Worm (Caenorhabditis elegans) whole organism, mixed stage, embryonic: ENCODE results near the gene C06B3.16.

Experiments
- M03D4.4 ChIP-seq: sonication (generic microtip); optimal IDR thresholded peaks from 2 replicates; lab custom pipeline; 2017; ENCODE audit warnings: mild to moderate bottlenecking, missing genetic modification characterization, missing compliant biosample characterization
- bed-3 ChIP-seq: fragments of 200-800 bp; sonication (Bioruptor generic); optimal IDR thresholded peaks from 3 replicates; lab custom pipeline; 2018; ENCODE audit warnings: mild to moderate bottlenecking, missing genetic modification characterization, moderate library complexity, missing compliant biosample characterization
- blmp-1 ChIP-seq: fragments of 150-350 bp; optimal IDR thresholded peaks from 2 replicates; lab custom pipeline; 2014; ENCODE audit warnings: missing biosample characterization, missing genetic modification characterization
- ceh-39 ChIP-seq: fragments of 150-350 bp; optimal IDR thresholded peaks from 2 replicates; lab custom pipeline; 2014; ENCODE audit warnings: missing biosample characterization, missing genetic modification characterization
- ceh-43 ChIP-seq: fragments of 200-800 bp; sonication (Bioruptor generic); optimal IDR thresholded peaks from 2 replicates; lab custom pipeline; 2018; ENCODE audit warnings: mild to moderate bottlenecking, missing genetic modification characterization, moderate library complexity, missing compliant biosample characterization
- ceh-83 ChIP-seq: fragments of 200-800 bp; sonication (Bioruptor generic); optimal IDR thresholded peaks from 2 replicates; lab custom pipeline; 2018; ENCODE audit warnings: mild to moderate bottlenecking, missing genetic modification characterization, missing compliant biosample characterization
- cnd-1 ChIP-seq: fragments of 200-800 bp; sonication (Bioruptor generic); optimal IDR thresholded peaks from 2 replicates; lab custom pipeline; 2018; ENCODE audit warnings: mild to moderate bottlenecking, missing genetic modification characterization, missing compliant biosample characterization
- drap-1 ChIP-seq: fragments of 200-800 bp; sonication (Bioruptor generic); optimal IDR thresholded peaks from 3 replicates; lab custom pipeline; 2018; ENCODE audit warnings: mild to moderate bottlenecking, missing genetic modification characterization, missing compliant biosample characterization
- elt-1 ChIP-seq: sonication (generic microtip); optimal IDR thresholded peaks from 2 replicates; lab custom pipeline; 2017; ENCODE audit warnings: missing genetic modification characterization, mild to moderate bottlenecking, missing compliant biosample characterization, antibody characterized with exemption, moderate library complexity, borderline replicate concordance; ENCODE audit not compliant: insufficient read depth
- elt-3 ChIP-seq: fragments of 150-350 bp; optimal IDR thresholded peaks from 2 replicates; lab custom pipeline; 2014; ENCODE audit warnings: missing biosample characterization, missing genetic modification characterization
- flh-1 ChIP-seq: fragments of 200-800 bp; sonication (Bioruptor generic); optimal IDR thresholded peaks from 2 replicates; lab custom pipeline; 2018; ENCODE audit warnings: mild to moderate bottlenecking, missing genetic modification characterization, moderate library complexity, missing compliant biosample characterization
- ham-2 ChIP-seq: fragments of 200-800 bp; sonication (Bioruptor generic); optimal IDR thresholded peaks from 2 replicates; lab custom pipeline; 2018; ENCODE audit warnings: mild to moderate bottlenecking, missing genetic modification characterization, missing compliant biosample characterization
- lin-13 ChIP-seq: fragments of 150-350 bp; optimal IDR thresholded peaks from 2 replicates; lab custom pipeline; 2014; ENCODE audit warnings: missing biosample characterization, missing genetic modification characterization
- lin-32 ChIP-seq: fragments of 200-800 bp; sonication (Bioruptor generic); optimal IDR thresholded peaks from 2 replicates; lab custom pipeline; 2018; ENCODE audit warnings: mild to moderate bottlenecking, missing genetic modification characterization, missing compliant biosample characterization
- lsy-2 ChIP-seq: fragments of 150-350 bp; optimal IDR thresholded peaks from 2 replicates; lab custom pipeline; 2014; ENCODE audit warnings: missing biosample characterization, missing genetic modification characterization
- mab-5 ChIP-seq: fragments of 150-350 bp; optimal IDR thresholded peaks from 2 replicates; lab custom pipeline; 2014; ENCODE audit warnings: missing biosample characterization, missing genetic modification characterization
- mep-1 ChIP-seq: fragments of 150-350 bp; optimal IDR thresholded peaks from 2 replicates; lab custom pipeline; 2017; ENCODE audit warnings: missing biosample characterization, missing genetic modification reagents, missing genetic modification characterization, inconsistent platforms
- mls-2 ChIP-seq: sonication (generic microtip); optimal IDR thresholded peaks from 2 replicates; lab custom pipeline; 2016; ENCODE audit warnings: mild to moderate bottlenecking, missing genetic modification characterization, moderate library complexity, missing compliant biosample characterization
- nhr-12 ChIP-seq: fragments of 150-350 bp; optimal IDR thresholded peaks from 2 replicates; lab custom pipeline; 2014; ENCODE audit warnings: missing biosample characterization, missing genetic modification characterization
- nhr-2 ChIP-seq: fragments of 150-350 bp; optimal IDR thresholded peaks from 2 replicates; lab custom pipeline; 2014; ENCODE audit warnings: missing biosample characterization, missing genetic modification characterization
- nhr-237 ChIP-seq: fragments of 150-350 bp; optimal IDR thresholded peaks from 2 replicates; lab custom pipeline; 2014; ENCODE audit warnings: missing biosample characterization, missing genetic modification characterization
- nhr-28 ChIP-seq: fragments of 150-350 bp; optimal IDR thresholded peaks from 2 replicates; lab custom pipeline; 2014; ENCODE audit warnings: missing biosample characterization, missing genetic modification characterization
- nhr-76 ChIP-seq: sonication (generic microtip); optimal IDR thresholded peaks from 2 replicates; lab custom pipeline; 2017; ENCODE audit warnings: missing biosample characterization, missing genetic modification characterization
- pha-4 ChIP-seq: fragments of 150-350 bp; optimal IDR thresholded peaks from 2 replicates; lab custom pipeline; 2018; ENCODE audit warnings: missing biosample characterization, missing genetic modification reagents, missing genetic modification characterization
- sem-2 ChIP-seq: fragments of 200-800 bp; sonication (Bioruptor generic); optimal IDR thresholded peaks from 2 replicates; lab custom pipeline; 2018; ENCODE audit warnings: mild to moderate bottlenecking, missing genetic modification characterization, missing compliant biosample characterization
- snpc-4 ChIP-seq: fragments of 150-350 bp; optimal IDR thresholded peaks from 2 replicates; lab custom pipeline; 2014; ENCODE audit warnings: missing biosample characterization, missing genetic modification characterization
- sptf-1 ChIP-seq: sonication (generic microtip); optimal IDR thresholded peaks from 2 replicates; lab custom pipeline; 2017; ENCODE audit warnings: mild to moderate bottlenecking, missing genetic modification characterization, moderate library complexity, missing compliant biosample characterization
- tbx-8 ChIP-seq: fragments of 200-800 bp; sonication (Bioruptor generic); optimal IDR thresholded peaks from 2 replicates; lab custom pipeline; 2018; ENCODE audit warnings: mild to moderate bottlenecking, missing genetic modification characterization, moderate library complexity, missing compliant biosample characterization
- unc-120 ChIP-seq: sonication (generic microtip); optimal IDR thresholded peaks from 2 replicates; lab custom pipeline; 2017; ENCODE audit warnings: missing genetic modification characterization, missing compliant biosample characterization; ENCODE audit not compliant: poor library complexity, severe bottlenecking
- unc-62 ChIP-seq: fragments of 150-350 bp; optimal IDR thresholded peaks from 2 replicates; lab custom pipeline; 2014; ENCODE audit warnings: missing biosample characterization, missing genetic modification reagents, missing genetic modification characterization
- zip-8 ChIP-seq: fragments of 150-350 bp; optimal IDR thresholded peaks from 2 replicates; lab custom pipeline; 2014; ENCODE audit warnings: missing biosample characterization, missing genetic modification characterization
- ztf-11 ChIP-seq: fragments of 150-350 bp; optimal IDR thresholded peaks from 2 replicates; lab custom pipeline; 2014; ENCODE audit warnings: missing biosample characterization, missing genetic modification characterization

C06B3.16 gene

ce11 chrV:13892457-13893375 lies 38.6 kb upstream of the C06B3.16 start, which contains the start of gene sptl-3:
TSS of gene sptl-3 (plus strand) at chrV:13893325.
- TF ChIP-seq mls-2 (tag; lab: Kevin White, UChicago) (no peak), mep-1 (tag; lab: Kevin White, UChicago) (peak; percentile 14), unc-62 (GFP tag; lab: Kevin White, UChicago) (peak; percentile 17), drap-1 (no peak), sem-2 (GFP tag; lab: Kevin White, UChicago) (no peak), ceh-43 (GFP tag; lab: Kevin White, UChicago) (no peak), unc-120 (tag; lab: Kevin White, UChicago) (peak; percentile 7), zip-8 (tag; lab: Kevin White, UChicago) (no peak), nhr-28 (tag; lab: Kevin White, UChicago) (no peak), nhr-2 (tag; lab: Kevin White, UChicago) (no peak), nhr-76 (no peak), M03D4.4 (no peak), nhr-237 (tag; lab: Kevin White, UChicago) (no peak), snpc-4 (tag; lab: Kevin White, UChicago) (no peak), sptf-1 (tag; lab: Kevin White, UChicago) (no peak), bed-3 (GFP tag; lab: Kevin White, UChicago) (no peak), tbx-8 (GFP tag; lab: Kevin White, UChicago) (no peak), ceh-83 (no peak), elt-3 (no peak), lsy-2 (tag; lab: Kevin White, UChicago) (no peak), lin-13 (tag; lab: Kevin White, UChicago) (no peak)
- TF ChIP-seq, all 35 proteins: peak for 3

- TF ChIP-seq ceh-39 (tag; lab: Kevin White, UChicago) (no peak), nhr-28 (tag; lab: Kevin White, UChicago) (no peak), blmp-1 (no peak), nhr-12 (tag; lab: Kevin White, UChicago) (no peak), mab-5 (no peak), ham-2 (GFP tag; lab: Kevin White, UChicago) (no peak), lin-32 (GFP tag; lab: Kevin White, UChicago) (no peak), lsy-2 (tag; lab: Kevin White, UChicago) (no peak), cnd-1 (tag; lab: Kevin White, UChicago) (no peak), pha-4 (tag; lab: Kevin White, UChicago) (no peak), lin-13 (tag; lab: Kevin White, UChicago) (no peak), nhr-2 (tag; lab: Kevin White, UChicago) (no peak), zip-8 (tag; lab: Kevin White, UChicago) (no peak), ceh-83 (no peak), elt-3 (no peak), tbx-8 (GFP tag; lab: Kevin White, UChicago) (no peak), flh-1 (GFP tag; lab: Kevin White, UChicago) (no peak), unc-62 (GFP tag; lab: Kevin White, UChicago) (no peak), elt-1 (tag; lab: Kevin White, UChicago) (no peak), M03D4.4 (no peak)
- TF ChIP-seq, all 35 proteins: peak for 0
Observed at ce11 chrV:13893583-13893982, 37.7 kb upstream of the C06B3.16 start.

DNA sequence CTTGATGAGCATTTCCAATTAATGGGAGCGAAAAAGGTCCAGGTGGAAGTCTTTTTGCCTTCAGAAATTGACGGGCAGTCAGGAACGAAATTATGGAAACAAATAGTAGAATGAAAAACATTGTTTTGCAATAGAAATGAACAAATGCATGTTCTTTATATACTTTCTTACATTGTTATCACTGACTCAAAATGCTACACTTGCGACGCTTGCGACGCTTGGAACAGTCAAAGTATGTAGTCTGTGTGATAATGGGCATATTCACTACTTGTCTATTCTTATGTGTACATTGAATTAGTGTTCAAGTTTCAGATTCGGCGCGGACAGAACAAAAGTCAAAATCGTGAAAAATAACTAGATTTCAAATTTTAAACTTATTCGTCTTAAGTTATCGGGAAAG lies 33.0 kb upstream of the C06B3.16 start, which contains the start of gene cyp-35C1:
TSS of gene cyp-35C1 (minus strand) at position 132 of the 400 bp plus-strand sequence.
- no peak for TF ChIP-seq snpc-4 (tag; lab: Kevin White, UChicago)
- TF ChIP-seq nhr-28 (tag; lab: Kevin White, UChicago): no peak
- no peak for TF ChIP-seq mep-1 (tag; lab: Kevin White, UChicago)
- TF ChIP-seq elt-3: no peak
- TF ChIP-seq lin-13 (tag; lab: Kevin White, UChicago): no peak
- TF ChIP-seq blmp-1: no peak
- no peak for TF ChIP-seq nhr-237 (tag; lab: Kevin White, UChicago)

- TF ChIP-seq unc-62 (GFP tag; lab: Kevin White, UChicago) (no peak), mep-1 (tag; lab: Kevin White, UChicago) (no peak), lsy-2 (tag; lab: Kevin White, UChicago) (no peak), nhr-12 (tag; lab: Kevin White, UChicago) (no peak), snpc-4 (tag; lab: Kevin White, UChicago) (no peak), flh-1 (GFP tag; lab: Kevin White, UChicago) (no peak), bed-3 (GFP tag; lab: Kevin White, UChicago) (no peak), unc-120 (tag; lab: Kevin White, UChicago) (no peak), lin-32 (GFP tag; lab: Kevin White, UChicago) (no peak), ceh-39 (tag; lab: Kevin White, UChicago) (no peak), blmp-1 (no peak), nhr-28 (tag; lab: Kevin White, UChicago) (no peak), cnd-1 (tag; lab: Kevin White, UChicago) (no peak), nhr-237 (tag; lab: Kevin White, UChicago) (no peak), nhr-2 (tag; lab: Kevin White, UChicago) (no peak), nhr-76 (no peak), elt-3 (no peak), elt-1 (tag; lab: Kevin White, UChicago) (no peak), ztf-11 (no peak)
Observed at ce11 chrV:13899213-13899612, 32.1 kb upstream of the C06B3.16 start, which contains the start of gene oac-3. TSS of gene oac-3 (plus strand) at chrV:13899513.
